Fruit fly (Drosophila melanogaster) whole organism, prepupa: Measurements from ENCODE around the gene mRpS24.

Experiments
- Blimp-1 ChIP-seq: fragments of 200-800 bp; sonication (Bioruptor generic); optimal IDR thresholded peaks from 3 replicates; lab custom pipeline; 2017; ENCODE audit warnings: missing biosample characterization, missing genetic modification characterization, mild to moderate bottlenecking, moderate library complexity, missing genetic modification reagents
- CG10631 ChIP-seq: fragments of 200-800 bp; sonication (Bioruptor generic); optimal IDR thresholded peaks from 2 replicates; lab custom pipeline; 2016; ENCODE audit warnings: missing biosample characterization, missing genetic modification characterization
- CG10669 ChIP-seq: fragments of 200-800 bp; sonication (Bioruptor generic); optimal IDR thresholded peaks from 3 replicates; lab custom pipeline; 2018; ENCODE audit warnings: missing biosample characterization, mild to moderate bottlenecking, missing genetic modification characterization, moderate library complexity
- CG11294 ChIP-seq: fragments of 200-800 bp; sonication (Bioruptor generic); IDR thresholded peaks from 2 replicates; pipeline ENCODE4 v1.3.6; 2022; ENCODE audit warnings: missing biosample characterization, missing genetic modification characterization
- CG11762 ChIP-seq: fragments of 200-800 bp; sonication (Bioruptor generic); optimal IDR thresholded peaks from 3 replicates; lab custom pipeline; 2016; ENCODE audit warnings: missing biosample characterization, missing genetic modification characterization; ENCODE audit not compliant: insufficient read depth
- CG11902 ChIP-seq: fragments of 200-800 bp; sonication (Bioruptor generic); optimal IDR thresholded peaks from 3 replicates; lab custom pipeline; 2016; ENCODE audit warnings: missing biosample characterization, missing genetic modification characterization
- CG15336 ChIP-seq: fragments of 200-800 bp; sonication (Bioruptor generic); IDR thresholded peaks from 2 replicates; pipeline ENCODE4 v1.3.6; 2022; ENCODE audit warnings: missing biosample characterization, missing genetic modification characterization
- CG1621 ChIP-seq: fragments of 200-800 bp; sonication (Bioruptor generic); optimal IDR thresholded peaks from 3 replicates; lab custom pipeline; 2018; ENCODE audit warnings: missing biosample characterization, mild to moderate bottlenecking, missing genetic modification characterization
- CG16779 ChIP-seq: fragments of 200-800 bp; sonication (Bioruptor generic); optimal IDR thresholded peaks from 3 replicates; lab custom pipeline; 2017; ENCODE audit warnings: missing biosample characterization, mild to moderate bottlenecking, missing genetic modification characterization
- CG32006 ChIP-seq: fragments of 200-800 bp; sonication (Bioruptor generic); optimal IDR thresholded peaks from 3 replicates; lab custom pipeline; 2017; ENCODE audit warnings: missing biosample characterization, mild to moderate bottlenecking, missing genetic modification characterization
- CG3919 ChIP-seq: fragments of 200-800 bp; sonication (Bioruptor generic); optimal IDR thresholded peaks from 3 replicates; lab custom pipeline; 2016; ENCODE audit warnings: missing biosample characterization, missing genetic modification characterization
- CG6163 ChIP-seq: fragments of 200-800 bp; sonication (Bioruptor generic); IDR thresholded peaks from 3 replicates; pipeline ENCODE4 v1.3.6; 2022; ENCODE audit warnings: missing biosample characterization, missing genetic modification characterization
- CG6276 ChIP-seq: fragments of 200-800 bp; sonication (Bioruptor generic); optimal IDR thresholded peaks from 2 replicates; lab custom pipeline; 2017; ENCODE audit warnings: missing biosample characterization, mild to moderate bottlenecking, missing genetic modification characterization
- CG6854 ChIP-seq: fragments of 200-800 bp; sonication (Bioruptor generic); optimal IDR thresholded peaks from 2 replicates; lab custom pipeline; 2017; ENCODE audit warnings: missing biosample characterization, mild to moderate bottlenecking, missing genetic modification characterization
- CG8119 ChIP-seq: fragments of 200-800 bp; sonication (Bioruptor generic); IDR thresholded peaks from 3 replicates; pipeline ENCODE4 v1.3.6; 2022; ENCODE audit warnings: missing biosample characterization, missing genetic modification characterization
- CG8319 ChIP-seq: fragments of 200-800 bp; sonication (Bioruptor generic); optimal IDR thresholded peaks from 3 replicates; lab custom pipeline; 2016; ENCODE audit warnings: missing biosample characterization, missing genetic modification characterization
- CG8632 ChIP-seq: fragments of 200-800 bp; sonication (Bioruptor generic); optimal IDR thresholded peaks from 3 replicates; lab custom pipeline; 2016; ENCODE audit warnings: missing biosample characterization, missing genetic modification characterization
- CG9139 ChIP-seq: fragments of 200-800 bp; sonication (Bioruptor generic); optimal IDR thresholded peaks from 3 replicates; lab custom pipeline; 2017; ENCODE audit warnings: missing biosample characterization, mild to moderate bottlenecking, missing genetic modification characterization
- Eip75B ChIP-seq: fragments of 200-800 bp; sonication (Bioruptor generic); optimal IDR thresholded peaks from 3 replicates; lab custom pipeline; 2016; ENCODE audit warnings: missing biosample characterization, missing genetic modification characterization
- Ets21C ChIP-seq: fragments of 200-800 bp; sonication (Bioruptor generic); optimal IDR thresholded peaks from 3 replicates; lab custom pipeline; 2016; ENCODE audit warnings: missing biosample characterization, missing genetic modification characterization
- Ets96B ChIP-seq: fragments of 200-800 bp; optimal IDR thresholded peaks from 2 replicates; lab custom pipeline; 2019; ENCODE audit warnings: missing biosample characterization, mild to moderate bottlenecking, missing genetic modification characterization, moderate library complexity
- Gug ChIP-seq: fragments of 200-800 bp; sonication (Bioruptor generic); IDR thresholded peaks from 2 replicates; pipeline ENCODE4 v1.3.6; 2022; ENCODE audit warnings: missing biosample characterization, missing genetic modification characterization
- Hr38 ChIP-seq: sonication (Bioruptor generic); optimal IDR thresholded peaks from 2 replicates; lab custom pipeline; 2016; ENCODE audit warnings: missing biosample characterization, missing genetic modification characterization
- Hr39 ChIP-seq: fragments of 200-800 bp; sonication (Bioruptor generic); optimal IDR thresholded peaks from 2 replicates; lab custom pipeline; 2016; ENCODE audit warnings: missing biosample characterization, missing genetic modification characterization
- Hr4 ChIP-seq: fragments of 200-800 bp; sonication (Bioruptor generic); optimal IDR thresholded peaks from 3 replicates; lab custom pipeline; 2016; ENCODE audit warnings: missing biosample characterization, missing genetic modification characterization
- Lpt ChIP-seq: fragments of 200-800 bp; sonication (Bioruptor generic); optimal IDR thresholded peaks from 3 replicates; lab custom pipeline; 2016; ENCODE audit warnings: missing biosample characterization, missing genetic modification characterization
- OdsH ChIP-seq: fragments of 200-800 bp; sonication (Bioruptor generic); optimal IDR thresholded peaks from 3 replicates; lab custom pipeline; 2016; ENCODE audit warnings: missing biosample characterization, missing genetic modification characterization
- Smox ChIP-seq: fragments of 200-800 bp; sonication (Bioruptor generic); optimal IDR thresholded peaks from 3 replicates; lab custom pipeline; 2016; ENCODE audit warnings: missing biosample characterization, missing genetic modification characterization
- Sox102F ChIP-seq: fragments of 200-800 bp; sonication (Bioruptor generic); optimal IDR thresholded peaks from 2 replicates; lab custom pipeline; 2016; ENCODE audit warnings: missing biosample characterization, mild to moderate bottlenecking, missing genetic modification characterization
- Sox14 ChIP-seq: fragments of 200-800 bp; sonication (Bioruptor generic); optimal IDR thresholded peaks from 3 replicates; lab custom pipeline; 2016; ENCODE audit warnings: missing biosample characterization, missing genetic modification characterization
- Sox15 ChIP-seq: fragments of 200-800 bp; sonication (Bioruptor generic); optimal IDR thresholded peaks from 3 replicates; lab custom pipeline; 2016; ENCODE audit warnings: missing biosample characterization, missing genetic modification characterization
- achi ChIP-seq: fragments of 200-800 bp; sonication (Bioruptor generic); optimal IDR thresholded peaks from 3 replicates; lab custom pipeline; 2016; ENCODE audit warnings: missing biosample characterization, missing genetic modification characterization
- acj6 ChIP-seq: fragments of 200-800 bp; sonication (Bioruptor generic); optimal IDR thresholded peaks from 3 replicates; lab custom pipeline; 2016; ENCODE audit warnings: missing biosample characterization, missing genetic modification characterization
- dsx ChIP-seq: fragments of 200-800 bp; optimal IDR thresholded peaks from 3 replicates; lab custom pipeline; 2019; ENCODE audit warnings: missing biosample characterization, mild to moderate bottlenecking, missing genetic modification characterization, moderate library complexity; ENCODE audit not compliant: poor library complexity, severe bottlenecking
- eg ChIP-seq: fragments of 200-800 bp; sonication (Bioruptor generic); IDR thresholded peaks from 3 replicates; pipeline ENCODE4 v1.3.6; 2022; ENCODE audit warnings: missing biosample characterization, missing genetic modification characterization
- esn ChIP-seq: fragments of 200-800 bp; sonication (Bioruptor generic); optimal IDR thresholded peaks from 2 replicates; lab custom pipeline; 2016; ENCODE audit warnings: missing biosample characterization, mild to moderate bottlenecking, missing genetic modification characterization, moderate library complexity
- fd59A ChIP-seq: fragments of 200-800 bp; sonication (Bioruptor generic); optimal IDR thresholded peaks from 2 replicates; lab custom pipeline; 2017; ENCODE audit warnings: missing biosample characterization, mild to moderate bottlenecking, missing genetic modification characterization, missing genetic modification reagents
- fd85E ChIP-seq: fragments of 200-800 bp; sonication (Bioruptor generic); optimal IDR thresholded peaks from 3 replicates; lab custom pipeline; 2016; ENCODE audit warnings: missing biosample characterization, missing genetic modification characterization
- lz ChIP-seq: fragments of 200-800 bp; sonication (Bioruptor generic); optimal IDR thresholded peaks from 3 replicates; lab custom pipeline; 2016; ENCODE audit warnings: missing biosample characterization, missing genetic modification characterization
- net ChIP-seq: fragments of 200-800 bp; sonication (Bioruptor generic); optimal IDR thresholded peaks from 3 replicates; lab custom pipeline; 2016; ENCODE audit warnings: missing biosample characterization, missing genetic modification characterization
- pdm3 ChIP-seq: fragments of 200-800 bp; sonication (Bioruptor generic); optimal IDR thresholded peaks from 3 replicates; lab custom pipeline; 2016; ENCODE audit warnings: missing biosample characterization, missing genetic modification characterization
- salr ChIP-seq, 2 experiments: fragments of 200-800 bp; sonication (Bioruptor generic); optimal IDR thresholded peaks; 3 replicates each; lab custom pipeline; 2016 to 2018; ENCODE audit warnings: missing biosample characterization in 2 of 2, missing genetic modification characterization in 2 of 2, mild to moderate bottlenecking in 1 of 2
- ss ChIP-seq, 2 experiments: fragments of 200-800 bp; sonication (Bioruptor generic); optimal IDR thresholded peaks; 2 replicates in 1 of 2; 3 replicates in 1 of 2; lab custom pipeline; 2017 to 2018; ENCODE audit warnings: mild to moderate bottlenecking in 2 of 2, missing biosample characterization in 2 of 2, missing genetic modification characterization in 2 of 2, moderate library complexity in 1 of 2
- svp ChIP-seq: fragments of 200-800 bp; sonication (Bioruptor generic); peaks from one replicate; lab custom pipeline; 2016; ENCODE audit warnings: missing biosample characterization, missing genetic modification characterization
- topi ChIP-seq: fragments of 200-800 bp; sonication (Bioruptor generic); optimal IDR thresholded peaks from 3 replicates; lab custom pipeline; 2016; ENCODE audit warnings: missing biosample characterization, missing genetic modification characterization
- vri ChIP-seq: fragments of 200-800 bp; sonication (Bioruptor generic); optimal IDR thresholded peaks from 3 replicates; lab custom pipeline; 2016; ENCODE audit warnings: missing biosample characterization, mild to moderate bottlenecking, missing genetic modification characterization

mRpS24 gene

dm6 chr3R:24162774-24163555 is at the start of gene mRpS24:
Gene mRpS24, minus strand, starts transcription at chr3R:24163545.
- TF ChIP-seq Sox102F (GFP tag; lab: Kevin White, UChicago) (no peak), Eip75B (GFP tag; lab: Kevin White, UChicago) (no peak), CG6276 (no peak), acj6 (no peak), esn (GFP tag; lab: Kevin White, UChicago) (no peak), CG8319 (GFP tag; lab: Kevin White, UChicago) (no peak), CG11762 (GFP tag; lab: Kevin White, UChicago) (no peak), CG10669 (no peak), CG9139 (GFP tag; lab: Kevin White, UChicago) (no peak), CG11294 (no peak)

dm6 chr3R:24206341-24207114 is 43.2 kb upstream of the mRpS24 start:
- TF ChIP-seq Sox15 (GFP tag; lab: Kevin White, UChicago) (peak; percentile 34), ss (GFP tag; optimal IDR thresholded peaks at IDR 0.05; lab: Kevin White, UChicago) (peak in 1 of 2 experiments; percentile 36), svp (GFP tag; lab: Kevin White, UChicago) (peak; percentile 83), esn (GFP tag; lab: Kevin White, UChicago) (peak; percentile 53), Lpt (GFP tag; lab: Kevin White, UChicago) (no peak), Hr39 (GFP tag; lab: Kevin White, UChicago) (peak; percentile 57), pdm3 (GFP tag; lab: Kevin White, UChicago) (peak; percentile 61), achi (peak; percentile 66), CG8632 (GFP tag; lab: Kevin White, UChicago) (peak; percentile 56), eg (0 out of 3 replicates have a peak, but pooled peaks have one; percentile 28), fd59A (peak; percentile 19), Sox14 (GFP tag; lab: Kevin White, UChicago) (peak; percentile 58), CG11902 (GFP tag; lab: Kevin White, UChicago) (peak; percentile 43), CG11762 (GFP tag; lab: Kevin White, UChicago) (peak; percentile 42), CG11294 (no peak), salr (GFP tag; optimal IDR thresholded peaks at IDR 0.05; lab: Kevin White, UChicago) (peak in 1 of 2 experiments; percentile 20), CG3919 (GFP tag; lab: Kevin White, UChicago) (peak; percentile 62), Ets21C (GFP tag; lab: Kevin White, UChicago) (peak; percentile 54), CG16779 (tag; lab: Kevin White, UChicago) (peak; percentile 9), topi (GFP tag; lab: Kevin White, UChicago) (peak; percentile 53), vri (no peak), Ets96B (tag; lab: Kevin White, UChicago) (peak; percentile 22), lz (peak; percentile 37), Smox (GFP tag; lab: Kevin White, UChicago) (peak; percentile 58), OdsH (GFP tag; lab: Kevin White, UChicago) (peak; percentile 57), CG1621 (tag; lab: Kevin White, UChicago) (peak; percentile 9), Blimp-1 (GFP tag; lab: Kevin White, UChicago) (no peak), fd85E (GFP tag; lab: Kevin White, UChicago) (no peak), CG10669 (peak; percentile 25), CG15336 (GFP tag; lab: Robert Waterston, UW) (peak; percentile 42; the same call in 1 of the 2 replicates), dsx (GFP tag; lab: Kevin White, UChicago) (no peak), CG8119 (GFP tag; lab: Robert Waterston, UW) (peak; percentile 50), Hr4 (peak; percentile 41), CG10631 (peak; percentile 39), Gug (GFP tag; lab: Robert Waterston, UW) (no peak), CG6163 (GFP tag; lab: Robert Waterston, UW) (peak; percentile 59; the same call in 1 of the 3 replicates), Hr38 (GFP tag; lab: Kevin White, UChicago) (no peak), Sox102F (GFP tag; lab: Kevin White, UChicago) (peak; percentile 59), CG6854 (GFP tag; lab: Kevin White, UChicago) (no peak), CG32006 (GFP tag; lab: Kevin White, UChicago) (peak; percentile 39), net (peak; percentile 24)
